Worm (Caenorhabditis elegans) whole organism, L4/young adult: Measurements from ENCODE around the gene mab-5.

ENCODE experiments used
- W03F9.2 ChIP-seq: fragments of 150-350 bp; optimal IDR thresholded peaks from 2 replicates; lab custom pipeline; 2014; ENCODE audit warnings: missing biosample characterization, missing genetic modification characterization
- dao-5 ChIP-seq: sonication (generic microtip); optimal IDR thresholded peaks from 2 replicates; lab custom pipeline; 2016; ENCODE audit warnings: missing genotype, missing genetic modification characterization, moderate library complexity, missing compliant biosample characterization
- him-1 ChIP-seq: sonication (generic microtip); optimal IDR thresholded peaks from 2 replicates; lab custom pipeline; 2016; ENCODE audit warnings: missing genotype, missing genetic modification reagents, missing genetic modification characterization, missing compliant biosample characterization

The mab-5 gene

ce11 chrIII:7769965-7770364, 13.3 kb downstream of the mab-5 start, which contains the start of gene snu-23:
Gene snu-23, minus strand, starts transcription at chrIII:7770120.
- TF ChIP-seq him-1 (no peak), dao-5 (tag; lab: Kevin White, UChicago) (no peak), W03F9.2 (tag; lab: Kevin White, UChicago) (no peak)

- TF ChIP-seq W03F9.2 (tag; lab: Kevin White, UChicago) (no peak), him-1 (no peak), dao-5 (tag; lab: Kevin White, UChicago) (no peak)
Observed at ce11 chrIII:7768963-7769362, 14.3 kb downstream of the mab-5 start, which contains the start of gene ZK686.3. Gene ZK686.3, minus strand, starts transcription at chrIII:7769063.

ce11 chrIII:7767415-7767814, 15.8 kb downstream of the mab-5 start, which contains the start of gene ZK686.5:
Gene ZK686.5, minus strand, starts transcription at chrIII:7767515.
- TF ChIP-seq dao-5 (tag; lab: Kevin White, UChicago) = no peak

ce11 chrIII:7765974-7766373, 17.3 kb downstream of the mab-5 start, which contains the start of gene ZK686.2:
Gene ZK686.2, minus strand, starts transcription at chrIII:7766052.
- TF ChIP-seq dao-5 (tag; lab: Kevin White, UChicago) (no peak), him-1 (no peak), W03F9.2 (tag; lab: Kevin White, UChicago) (no peak)

ce11 chrIII:7763503-7763902, 19.8 kb downstream of the mab-5 start, which contains the start of gene mtx-2:
Gene mtx-2, minus strand, starts transcription at chrIII:7763603.
- no peak for TF ChIP-seq dao-5 (tag; lab: Kevin White, UChicago)
- no peak for TF ChIP-seq W03F9.2 (tag; lab: Kevin White, UChicago)
- no peak for TF ChIP-seq him-1

ce11 chrIII:7762250-7762649, 21.0 kb downstream of the mab-5 start:
- TF ChIP-seq W03F9.2 (tag; lab: Kevin White, UChicago) = no peak
- TF ChIP-seq him-1 = no peak
- TF ChIP-seq dao-5 (tag; lab: Kevin White, UChicago) = no peak

ce11 chrIII:7758562-7758961, 24.7 kb downstream of the mab-5 start, which contains the start of gene pcp-1:
Gene pcp-1, plus strand, starts transcription at chrIII:7758903.
- TF ChIP-seq him-1 (no peak), W03F9.2 (tag; lab: Kevin White, UChicago) (no peak), dao-5 (tag; lab: Kevin White, UChicago) (no peak)

ce11 chrIII:7754348-7754747, 28.9 kb downstream of the mab-5 start, which contains the start of gene cdh-3:
Gene cdh-3, minus strand, starts transcription at chrIII:7754448.
- TF ChIP-seq W03F9.2 (tag; lab: Kevin White, UChicago) = no peak
- TF ChIP-seq dao-5 (tag; lab: Kevin White, UChicago) = no peak
- no peak for TF ChIP-seq him-1

- TF ChIP-seq dao-5 (tag; lab: Kevin White, UChicago) = no peak
- no peak for TF ChIP-seq W03F9.2 (tag; lab: Kevin White, UChicago)
- TF ChIP-seq him-1 = no peak
Observed at ce11 chrIII:7743183-7743582, 40.1 kb downstream of the mab-5 start.

ce11 chrIII:7737646-7738258, 45.5 kb downstream of the mab-5 start:
- TF ChIP-seq dao-5 (tag; lab: Kevin White, UChicago) (no peak), him-1 (peak; percentile 16)

ce11 chrIII:7736806-7737205, 46.4 kb downstream of the mab-5 start:
- TF ChIP-seq him-1 (no peak), W03F9.2 (tag; lab: Kevin White, UChicago) (no peak), dao-5 (tag; lab: Kevin White, UChicago) (no peak)

ce11 chrIII:7736003-7736402, 47.3 kb downstream of the mab-5 start:
- TF ChIP-seq dao-5 (tag; lab: Kevin White, UChicago) (no peak), him-1 (no peak), W03F9.2 (tag; lab: Kevin White, UChicago) (no peak)

ce11 chrIII:7734105-7734504, 49.1 kb downstream of the mab-5 start:
- TF ChIP-seq him-1 (no peak), W03F9.2 (tag; lab: Kevin White, UChicago) (no peak), dao-5 (tag; lab: Kevin White, UChicago) (no peak)

ce11 chrIII:7733563-7733962, 49.7 kb downstream of the mab-5 start:
- TF ChIP-seq dao-5 (tag; lab: Kevin White, UChicago) = no peak
- TF ChIP-seq him-1 = no peak
- no peak for TF ChIP-seq W03F9.2 (tag; lab: Kevin White, UChicago)

ce11 chrIII:7731085-7731484, 52.2 kb downstream of the mab-5 start:
- no peak for TF ChIP-seq W03F9.2 (tag; lab: Kevin White, UChicago)
- no peak for TF ChIP-seq him-1
- TF ChIP-seq dao-5 (tag; lab: Kevin White, UChicago) = no peak
